Worm (Caenorhabditis elegans) whole organism, late embryonic: ENCODE data around the gene K01D12.5.

Source experiments
- C08G9.2 ChIP-seq: sonication (generic microtip); optimal IDR thresholded peaks from 2 replicates; lab custom pipeline; 2016; ENCODE audit warnings: mild to moderate bottlenecking, missing genetic modification characterization, moderate library complexity, missing compliant biosample characterization
- K09A11.1 ChIP-seq: sonication (generic microtip); optimal IDR thresholded peaks from 2 replicates; lab custom pipeline; 2017; ENCODE audit warnings: antibody characterized with exemption, mild to moderate bottlenecking, missing genetic modification characterization, missing compliant biosample characterization; ENCODE audit not compliant: insufficient read depth
- ceh-18 ChIP-seq: sonication (generic microtip); optimal IDR thresholded peaks from 2 replicates; lab custom pipeline; 2016; ENCODE audit warnings: missing genetic modification characterization, missing compliant biosample characterization
- ceh-31 ChIP-seq: sonication (generic microtip); optimal IDR thresholded peaks from 2 replicates; lab custom pipeline; 2016; ENCODE audit warnings: missing genetic modification characterization, missing compliant biosample characterization
- ceh-34 ChIP-seq: sonication (generic microtip); optimal IDR thresholded peaks from 2 replicates; lab custom pipeline; 2016; ENCODE audit warnings: mild to moderate bottlenecking, missing genetic modification characterization, missing compliant biosample characterization
- ceh-6 ChIP-seq: fragments of 200-800 bp; sonication (Bioruptor generic); optimal IDR thresholded peaks from 2 replicates; lab custom pipeline; 2018; ENCODE audit warnings: mild to moderate bottlenecking, missing genetic modification characterization, missing compliant biosample characterization
- ceh-9 ChIP-seq: sonication (generic microtip); optimal IDR thresholded peaks from 2 replicates; lab custom pipeline; 2016; ENCODE audit warnings: mild to moderate bottlenecking, missing genetic modification characterization, inconsistent platforms, missing compliant biosample characterization
- che-1 ChIP-seq: sonication (generic microtip); optimal IDR thresholded peaks from 2 replicates; lab custom pipeline; 2016; ENCODE audit warnings: mild to moderate bottlenecking, missing genetic modification characterization, missing compliant biosample characterization
- ets-4 ChIP-seq: sonication (generic microtip); optimal IDR thresholded peaks from 2 replicates; lab custom pipeline; 2016; ENCODE audit warnings: missing genetic modification characterization, missing compliant biosample characterization
- fkh-6 ChIP-seq: sonication (generic microtip); optimal IDR thresholded peaks from 2 replicates; lab custom pipeline; 2016; ENCODE audit warnings: missing genetic modification characterization, missing compliant biosample characterization
- gmeb-2 ChIP-seq: sonication (generic microtip); optimal IDR thresholded peaks from 2 replicates; lab custom pipeline; 2016; ENCODE audit warnings: missing genetic modification characterization, inconsistent platforms, missing compliant biosample characterization
- hlh-15 ChIP-seq: sonication (generic microtip); optimal IDR thresholded peaks from 2 replicates; lab custom pipeline; 2016; ENCODE audit warnings: missing genetic modification characterization, missing compliant biosample characterization
- madf-2 ChIP-seq: sonication (generic microtip); optimal IDR thresholded peaks from 2 replicates; lab custom pipeline; 2017; ENCODE audit warnings: missing genetic modification characterization, missing compliant biosample characterization
- mec-3 ChIP-seq: sonication (generic microtip); optimal IDR thresholded peaks from 2 replicates; lab custom pipeline; 2016; ENCODE audit warnings: borderline replicate concordance, missing genetic modification characterization, missing compliant biosample characterization
- nfya-1 ChIP-seq: sonication (generic microtip); optimal IDR thresholded peaks from 2 replicates; lab custom pipeline; 2017; ENCODE audit warnings: missing genetic modification characterization, mild to moderate bottlenecking, missing compliant biosample characterization, antibody characterized with exemption, moderate library complexity
- nhr-232 ChIP-seq: sonication (generic microtip); optimal IDR thresholded peaks from 2 replicates; lab custom pipeline; 2016; ENCODE audit warnings: missing genetic modification characterization, missing compliant biosample characterization
- pag-3 ChIP-seq: sonication (generic microtip); optimal IDR thresholded peaks from 2 replicates; lab custom pipeline; 2016; ENCODE audit warnings: missing compliant biosample characterization, missing genetic modification characterization, borderline replicate concordance
- pat-9 ChIP-seq: fragments of 200-800 bp; sonication (Bioruptor generic); optimal IDR thresholded peaks from 2 replicates; lab custom pipeline; 2018; ENCODE audit warnings: mild to moderate bottlenecking, missing genetic modification characterization, moderate library complexity, missing compliant biosample characterization
- pqm-1 ChIP-seq: sonication (generic microtip); optimal IDR thresholded peaks from 2 replicates; lab custom pipeline; 2016; ENCODE audit warnings: missing genetic modification characterization, missing compliant biosample characterization
- rnt-1 ChIP-seq: sonication (generic microtip); optimal IDR thresholded peaks from 2 replicates; lab custom pipeline; 2016; ENCODE audit warnings: missing genetic modification characterization, missing compliant biosample characterization
- sdc-2 ChIP-seq: sonication (generic microtip); optimal IDR thresholded peaks from 2 replicates; lab custom pipeline; 2016; ENCODE audit warnings: missing genotype, missing genetic modification characterization, missing compliant biosample characterization
- tbx-2 ChIP-seq: sonication (generic microtip); optimal IDR thresholded peaks from 2 replicates; lab custom pipeline; 2016; ENCODE audit warnings: missing genetic modification characterization, missing compliant biosample characterization
- ttx-3 ChIP-seq: sonication (generic microtip); optimal IDR thresholded peaks from 2 replicates; lab custom pipeline; 2016; ENCODE audit warnings: missing genetic modification reagents, missing genetic modification characterization, missing compliant biosample characterization
- unc-42 ChIP-seq: sonication (generic microtip); optimal IDR thresholded peaks from 2 replicates; lab custom pipeline; 2016; ENCODE audit warnings: missing genotype, missing genetic modification characterization, missing compliant biosample characterization
- unc-86 ChIP-seq: sonication (generic microtip); optimal IDR thresholded peaks from 2 replicates; lab custom pipeline; 2016; ENCODE audit warnings: missing genetic modification characterization, missing compliant biosample characterization

K01D12.5 gene

ce11 chrV:12441420-12441819, 43.8 kb downstream of the K01D12.5 start, which contains the start of gene pals-37:
pals-37 (minus strand) TSS chrV:12441520.
- TF ChIP-seq ceh-9 (no peak), nhr-232 (no peak), unc-42 (tag; lab: Kevin White, UChicago) (no peak), fkh-6 (no peak), pag-3 (no peak), K09A11.1 (tag; lab: Kevin White, UChicago) (no peak), ceh-31 (tag; lab: Kevin White, UChicago) (no peak), ceh-34 (tag; lab: Kevin White, UChicago) (no peak), rnt-1 (no peak), C08G9.2 (tag; lab: Kevin White, UChicago) (no peak), unc-86 (no peak), nfya-1 (tag; lab: Kevin White, UChicago) (no peak), sdc-2 (no peak)

- TF ChIP-seq tbx-2 (tag; lab: Kevin White, UChicago) (no peak), ets-4 (no peak), pqm-1 (tag; lab: Kevin White, UChicago) (no peak), ceh-18 (tag; lab: Kevin White, UChicago) (no peak), gmeb-2 (tag; lab: Kevin White, UChicago) (no peak), mec-3 (tag; lab: Kevin White, UChicago) (no peak), che-1 (tag; lab: Kevin White, UChicago) (no peak), hlh-15 (no peak)
Observed at ce11 chrV:12443754-12444153, 46.1 kb downstream of the K01D12.5 start, which contains the start of gene pals-39. pals-39 (minus strand) TSS chrV:12443854.

ce11 chrV:12446895-12447294, 49.2 kb downstream of the K01D12.5 start, which contains the start of the genes pals-38 and C54D10.9:
pals-38 (minus strand) TSS chrV:12446995.
C54D10.9 (plus strand) TSS chrV:12447153.
- no peak for TF ChIP-seq ceh-18 (tag; lab: Kevin White, UChicago)
- no peak for TF ChIP-seq ceh-6 (GFP tag; lab: Kevin White, UChicago)
- no peak for TF ChIP-seq pqm-1 (tag; lab: Kevin White, UChicago)
- TF ChIP-seq ttx-3 (tag; lab: Kevin White, UChicago), result no peak
- TF ChIP-seq unc-86, result no peak
- no peak for TF ChIP-seq pat-9 (tag; lab: Kevin White, UChicago)
- TF ChIP-seq madf-2 (tag; lab: Kevin White, UChicago), result no peak
